Worm (Caenorhabditis elegans) whole organism, young adult: ENCODE results near the gene ZK856.18.

Source experiments
- B0035.1 ChIP-seq: sonication (generic microtip); optimal IDR thresholded peaks from 2 replicates; lab custom pipeline; 2016; ENCODE audit warnings: missing genetic modification characterization, mild to moderate bottlenecking, missing compliant biosample characterization, missing genotype, missing genetic modification reagents
- B0261.1 ChIP-seq: sonication (generic microtip); optimal IDR thresholded peaks from 2 replicates; lab custom pipeline; 2016; ENCODE audit warnings: mild to moderate bottlenecking, missing genetic modification characterization, moderate library complexity, missing compliant biosample characterization
- D2030.7 ChIP-seq: fragments of 200-800 bp; sonication (Bioruptor generic); IDR thresholded peaks from 2 replicates; pipeline ENCODE4 v1.3.6; 2022; ENCODE audit warnings: missing genetic modification reagents, missing genetic modification characterization, missing compliant biosample characterization
- F10E7.11 ChIP-seq: sonication (generic microtip); optimal IDR thresholded peaks from 2 replicates; lab custom pipeline; 2017; ENCODE audit warnings: mild to moderate bottlenecking, missing genetic modification characterization, moderate library complexity, missing compliant biosample characterization
- K12H6.12 ChIP-seq: fragments of 200-800 bp; sonication (Bioruptor generic); optimal IDR thresholded peaks from 2 replicates; lab custom pipeline; 2018; ENCODE audit warnings: mild to moderate bottlenecking, missing genetic modification characterization, missing compliant biosample characterization
- T07F8.4 ChIP-seq: sonication (generic microtip); optimal IDR thresholded peaks from 2 replicates; lab custom pipeline; 2016; ENCODE audit warnings: mild to moderate bottlenecking, missing genetic modification characterization, moderate library complexity, missing compliant biosample characterization
- Y53F4B.3 ChIP-seq: fragments of 200-800 bp; sonication (Bioruptor generic); IDR thresholded peaks from 2 replicates; pipeline ENCODE4 v1.3.6; 2022; ENCODE audit warnings: missing genetic modification reagents, missing genetic modification characterization, missing compliant biosample characterization
- Y53G8AR.9 ChIP-seq: fragments of 200-800 bp; sonication (Bioruptor generic); conservative IDR thresholded peaks from 2 replicates; pipeline ENCODE4 v1.3.6; 2022; ENCODE audit warnings: missing genetic modification reagents, missing genetic modification characterization, missing compliant biosample characterization
- Y56A3A.18 ChIP-seq: fragments of 200-800 bp; sonication (Bioruptor generic); IDR thresholded peaks from 2 replicates; pipeline ENCODE4 v1.3.6; 2022; ENCODE audit warnings: missing genetic modification reagents, missing genetic modification characterization, missing compliant biosample characterization
- ama-1 ChIP-seq, 3 experiments: fragments of 150-350 bp in 1 of 3; sonication (generic microtip) in 2 of 3; optimal IDR thresholded peaks; 2 replicates each; lab custom pipeline; 2014 to 2018; ENCODE audit warnings: missing biosample characterization in 2 of 3, missing genetic modification characterization in 2 of 3, missing genetic modification reagents in 2 of 3
- atf-7 ChIP-seq: sonication (generic microtip); optimal IDR thresholded peaks from 2 replicates; lab custom pipeline; 2017; ENCODE audit warnings: mild to moderate bottlenecking, missing genetic modification characterization, missing compliant biosample characterization
- attf-5 ChIP-seq: fragments of 200-800 bp; sonication (Bioruptor generic); optimal IDR thresholded peaks from 2 replicates; lab custom pipeline; 2018; ENCODE audit warnings: mild to moderate bottlenecking, missing genetic modification characterization, missing compliant biosample characterization
- attf-6 ChIP-seq: fragments of 200-800 bp; sonication (Bioruptor generic); IDR thresholded peaks from 2 replicates; pipeline ENCODE4 v1.3.6; 2022; ENCODE audit warnings: missing genetic modification reagents, missing genetic modification characterization, missing compliant biosample characterization
- bed-1 ChIP-seq: fragments of 200-800 bp; sonication (Bioruptor generic); IDR thresholded peaks from 2 replicates; pipeline ENCODE4 v1.3.6; 2022; ENCODE audit warnings: missing genetic modification reagents, missing genetic modification characterization, missing compliant biosample characterization
- cebp-2 ChIP-seq: fragments of 200-800 bp; sonication (Bioruptor generic); IDR thresholded peaks from 2 replicates; pipeline ENCODE4 v1.3.6; 2022; ENCODE audit warnings: missing genetic modification characterization, missing compliant biosample characterization
- ceh-27 ChIP-seq: fragments of 200-800 bp; sonication (Bioruptor generic); optimal IDR thresholded peaks from 2 replicates; lab custom pipeline; 2018; ENCODE audit warnings: mild to moderate bottlenecking, missing genetic modification characterization, moderate library complexity, missing compliant biosample characterization
- egl-18 ChIP-seq: fragments of 200-800 bp; sonication (Bioruptor generic); IDR thresholded peaks from 2 replicates; pipeline ENCODE4 v1.3.6; 2022; ENCODE audit warnings: missing genetic modification reagents, missing genetic modification characterization, missing compliant biosample characterization
- ets-4 ChIP-seq: fragments of 200-800 bp; sonication (Bioruptor generic); optimal IDR thresholded peaks from 2 replicates; lab custom pipeline; 2018; ENCODE audit warnings: mild to moderate bottlenecking, missing genetic modification characterization, missing compliant biosample characterization
- fkh-3 ChIP-seq: sonication (generic microtip); optimal IDR thresholded peaks from 2 replicates; lab custom pipeline; 2016; ENCODE audit warnings: mild to moderate bottlenecking, missing genetic modification characterization, missing compliant biosample characterization
- him-1 ChIP-seq: sonication (generic microtip); optimal IDR thresholded peaks from 2 replicates; lab custom pipeline; 2016; ENCODE audit warnings: missing genotype, missing genetic modification reagents, missing genetic modification characterization, missing compliant biosample characterization
- hmg-1.2 ChIP-seq: fragments of 200-800 bp; sonication (Bioruptor generic); IDR thresholded peaks from 2 replicates; pipeline ENCODE4 v1.3.6; 2022; ENCODE audit warnings: missing genetic modification reagents, missing genetic modification characterization, missing compliant biosample characterization
- lag-1 ChIP-seq: fragments of 200-800 bp; sonication (Bioruptor generic); IDR thresholded peaks from 2 replicates; pipeline ENCODE4 v1.3.6; 2022; ENCODE audit warnings: missing genetic modification reagents, missing genetic modification characterization, missing compliant biosample characterization
- lin-26 ChIP-seq: fragments of 200-800 bp; sonication (Bioruptor generic); IDR thresholded peaks from 2 replicates; pipeline ENCODE4 v1.3.6; 2022; ENCODE audit warnings: missing genetic modification reagents, missing genetic modification characterization, missing compliant biosample characterization
- madf-6 ChIP-seq: fragments of 200-800 bp; sonication (Bioruptor generic); IDR thresholded peaks from 2 replicates; pipeline ENCODE4 v1.3.6; 2022; ENCODE audit warnings: missing genetic modification reagents, missing genetic modification characterization, missing compliant biosample characterization
- nfyb-1 ChIP-seq: fragments of 200-800 bp; sonication (Bioruptor generic); IDR thresholded peaks from 2 replicates; pipeline ENCODE4 v1.3.6; 2022; ENCODE audit warnings: missing genetic modification reagents, missing genetic modification characterization, missing compliant biosample characterization
- nhr-120 ChIP-seq: fragments of 200-800 bp; sonication (Bioruptor generic); IDR thresholded peaks from 2 replicates; pipeline ENCODE4 v1.3.6; 2022; ENCODE audit warnings: missing genetic modification characterization, missing compliant biosample characterization
- nhr-80 ChIP-seq: sonication (generic microtip); optimal IDR thresholded peaks from 2 replicates; lab custom pipeline; 2016; ENCODE audit warnings: missing genetic modification characterization, missing compliant biosample characterization
- repo-1 ChIP-seq: sonication (generic microtip); optimal IDR thresholded peaks from 2 replicates; lab custom pipeline; 2017; ENCODE audit warnings: mild to moderate bottlenecking, missing genetic modification characterization, missing compliant biosample characterization
- sdz-38 ChIP-seq: sonication (generic microtip); optimal IDR thresholded peaks from 2 replicates; lab custom pipeline; 2016; ENCODE audit warnings: missing genotype, missing genetic modification characterization, missing compliant biosample characterization
- sea-2 ChIP-seq: fragments of 200-800 bp; sonication (Bioruptor generic); IDR thresholded peaks from 2 replicates; pipeline ENCODE4 v1.3.6; 2022; ENCODE audit warnings: missing genetic modification characterization, missing compliant biosample characterization
- snpc-4 ChIP-seq, 5 experiments: fragments of 150-350 bp in 1 of 5; sonication (generic microtip) in 4 of 5; optimal IDR thresholded peaks; 2 replicates each; lab custom pipeline; 2014 to 2018; ENCODE audit warnings: missing genetic modification characterization in 5 of 5, missing biosample characterization in 3 of 5, antibody characterized with exemption in 2 of 5, mild to moderate bottlenecking in 2 of 5, missing compliant biosample characterization in 2 of 5, missing genotype in 2 of 5, moderate library complexity in 2 of 5, missing genetic modification reagents in 1 of 5
- tbx-9 ChIP-seq: sonication (generic microtip); optimal IDR thresholded peaks from 2 replicates; lab custom pipeline; 2016; ENCODE audit warnings: borderline replicate concordance, missing genetic modification characterization, inconsistent platforms, missing compliant biosample characterization
- tlf-1 ChIP-seq: fragments of 200-800 bp; sonication (Bioruptor generic); optimal IDR thresholded peaks from 2 replicates; lab custom pipeline; 2018; ENCODE audit warnings: mild to moderate bottlenecking, missing genetic modification characterization, missing compliant biosample characterization
- zfh-2 ChIP-seq: fragments of 200-800 bp; sonication (Bioruptor generic); conservative IDR thresholded peaks from 2 replicates; pipeline ENCODE4 v1.3.6; 2022; ENCODE audit warnings: missing genetic modification reagents, missing genetic modification characterization, missing compliant biosample characterization
- zim-3 ChIP-seq: sonication (generic microtip); optimal IDR thresholded peaks from 2 replicates; lab custom pipeline; 2017; ENCODE audit warnings: mild to moderate bottlenecking, missing genetic modification characterization, moderate library complexity, missing compliant biosample characterization

ZK856.18 gene

ce11 chrV:10228360-10228759 lies 42.6 kb upstream of the ZK856.18 start, which contains the start of gene fipr-4:
Gene fipr-4 (minus strand): TSS chrV:10228460.
- no peak for TF ChIP-seq nfyb-1 (GFP tag; lab: Robert Waterston, UW)
- TF ChIP-seq hmg-1.2 (GFP tag; lab: Robert Waterston, UW), result no peak
- TF ChIP-seq zfh-2 (GFP tag; lab: Robert Waterston, UW), result no peak
- TF ChIP-seq fkh-3, result no peak
- no peak for TF ChIP-seq lin-26 (GFP tag; lab: Robert Waterston, UW)
- TF ChIP-seq ama-1 (optimal IDR thresholded peaks at IDR 0.05; lab: Kevin White, UChicago), result no peak
- no peak for TF ChIP-seq ama-1 (GFP tag; optimal IDR thresholded peaks at IDR 0.05; lab: Kevin White, UChicago)
- TF ChIP-seq Y56A3A.18 (GFP tag; lab: Robert Waterston, UW), result no peak
- TF ChIP-seq egl-18 (GFP tag; lab: Robert Waterston, UW), result no peak
- no peak for TF ChIP-seq D2030.7 (GFP tag; lab: Robert Waterston, UW)
- TF ChIP-seq ets-4 (GFP tag; lab: Kevin White, UChicago), result no peak

- TF ChIP-seq K12H6.12 (tag; lab: Kevin White, UChicago) (no peak), Y53G8AR.9 (GFP tag; lab: Robert Waterston, UW) (no peak), atf-7 (no peak), F10E7.11 (tag; lab: Kevin White, UChicago) (no peak), hmg-1.2 (GFP tag; lab: Robert Waterston, UW) (no peak), attf-5 (GFP tag; lab: Kevin White, UChicago) (no peak), bed-1 (no peak)
These were observed 41.5 kb upstream of the ZK856.18 start, which contains the start of gene ttr-19 for ce11 chrV:10227333-10227732. Gene ttr-19 (minus strand): TSS chrV:10227433.

ce11 chrV:10225610-10226009 lies 39.8 kb upstream of the ZK856.18 start, which contains the start of gene daf-36:
Gene daf-36 (minus strand): TSS chrV:10225710.
- peak; percentile 45 for TF ChIP-seq nhr-80
- TF ChIP-seq K12H6.12 (tag; lab: Kevin White, UChicago), result no peak

- TF ChIP-seq nhr-80 (peak; percentile 62), lag-1 (GFP tag; lab: Robert Waterston, UW) (no peak), cebp-2 (GFP tag; lab: Robert Waterston, UW) (no peak), ama-1 (optimal IDR thresholded peaks at IDR 0.05; lab: Kevin White, UChicago) (no peak), ama-1 (GFP tag; optimal IDR thresholded peaks at IDR 0.05; lab: Kevin White, UChicago) (no peak)
These were observed 38.8 kb upstream of the ZK856.18 start for ce11 chrV:10224619-10225018.

- TF ChIP-seq attf-6 (GFP tag; lab: Robert Waterston, UW) (no peak), T07F8.4 (tag; lab: Kevin White, UChicago) (no peak), snpc-4 (GFP tag; optimal IDR thresholded peaks at IDR 0.05; lab: Kevin White, UChicago) (no peak), snpc-4 (tag; optimal IDR thresholded peaks at IDR 0.05; lab: Kevin White, UChicago) (no peak), him-1 (tag; lab: Kevin White, UChicago) (no peak), ceh-27 (GFP tag; lab: Kevin White, UChicago) (no peak), cebp-2 (GFP tag; lab: Robert Waterston, UW) (no peak), Y53F4B.3 (GFP tag; lab: Robert Waterston, UW) (no peak), B0035.1 (tag; lab: Kevin White, UChicago) (no peak)
- TF ChIP-seq, all 124 proteins: peak for 0
These were observed 36.2 kb upstream of the ZK856.18 start, which contains the start of gene C12D8.20 for ce11 chrV:10222007-10222406. Gene C12D8.20 (plus strand): TSS chrV:10222307.

- TF ChIP-seq nhr-120 (GFP tag; lab: Robert Waterston, UW) (no peak), tlf-1 (GFP tag; lab: Kevin White, UChicago) (no peak), Y53G8AR.9 (GFP tag; lab: Robert Waterston, UW) (no peak), sea-2 (GFP tag; lab: Robert Waterston, UW) (no peak), zim-3 (no peak), B0261.1 (tag; lab: Kevin White, UChicago) (no peak), sdz-38 (tag; lab: Kevin White, UChicago) (no peak), tbx-9 (no peak), madf-6 (GFP tag; lab: Robert Waterston, UW) (no peak), K12H6.12 (tag; lab: Kevin White, UChicago) (no peak), repo-1 (no peak)
These were observed 35.5 kb upstream of the ZK856.18 start, which contains the start of the genes fipr-5 and fipr-9 for ce11 chrV:10221317-10221716. Gene fipr-5 (minus strand): TSS chrV:10221417. Gene fipr-9 (plus strand): TSS chrV:10221662.
